Fruit fly (Drosophila melanogaster): ENCODE data around the gene Rala.

Rala gene

DNA sequence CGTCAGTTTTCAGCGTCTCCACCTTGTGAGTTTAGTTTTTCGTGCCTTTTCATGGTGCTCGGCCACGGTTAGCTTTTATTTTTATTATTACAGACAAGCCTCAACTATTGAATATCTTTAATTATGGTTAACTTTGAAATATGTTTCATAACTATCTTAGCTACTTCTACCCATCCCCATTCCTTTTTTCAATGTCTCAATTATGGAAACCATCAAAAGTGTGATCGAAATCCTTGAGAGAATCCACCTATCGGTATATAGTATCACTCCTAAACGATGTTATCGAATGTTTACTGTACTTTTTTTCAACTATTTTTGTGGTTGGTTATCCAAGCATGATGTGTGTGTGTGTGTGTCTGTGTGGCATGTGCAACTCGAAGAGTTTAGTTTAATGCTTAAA, 5.4 kb downstream of the Rala start (continued):
- peak; percentile 38 for TF ChIP-seq CG2712 (tag; optimal IDR thresholded peaks at IDR 0.05)
- TF ChIP-seq HmgD (GFP tag; optimal IDR thresholded peaks at IDR 0.05): no peak
- peak; percentile 51 for TF ChIP-seq CG7556 (GFP tag; optimal IDR thresholded peaks at IDR 0.05)
- peak; percentile 75 for TF ChIP-seq Drgx (GFP tag; IDR thresholded peaks at IDR 0.05)
- TF ChIP-seq Taf1 (GFP tag; IDR thresholded peaks at IDR 0.05): no peak
- no peak for TF ChIP-seq Rx (GFP tag; IDR thresholded peaks at IDR 0.05)
- no peak for TF ChIP-seq odd (GFP tag; optimal IDR thresholded peaks at IDR 0.05)
- TF ChIP-seq Ptx1 (GFP tag; IDR thresholded peaks at IDR 0.05): no peak
- TF ChIP-seq ERR (GFP tag; optimal IDR thresholded peaks at IDR 0.05): no peak
- peak; percentile 36 for TF ChIP-seq az2 (GFP tag; optimal IDR thresholded peaks at IDR 0.05)
- no peak for TF ChIP-seq TFAM (GFP tag; optimal IDR thresholded peaks at IDR 0.05)
- peak; percentile 57; the same call in 2 of the 3 replicates for TF ChIP-seq dysf (GFP tag; IDR thresholded peaks at IDR 0.05)
- no peak for TF ChIP-seq salm (tag; optimal IDR thresholded peaks at IDR 0.05)
- peak; percentile 16 for TF ChIP-seq CG3407 (GFP tag; optimal IDR thresholded peaks at IDR 0.05)
- no peak for TF ChIP-seq Jarid2 (GFP tag; optimal IDR thresholded peaks at IDR 0.05)
- TF ChIP-seq mam (GFP tag; optimal IDR thresholded peaks at IDR 0.05): peak; percentile 18
- no peak for TF ChIP-seq sqz (GFP tag; optimal IDR thresholded peaks at IDR 0.05)
- TF ChIP-seq CG5953 (GFP tag; IDR thresholded peaks at IDR 0.05): no peak
- peak; percentile 51 for TF ChIP-seq CG10543 (GFP tag; optimal IDR thresholded peaks at IDR 0.05)
- TF ChIP-seq NK7.1 (GFP tag; optimal IDR thresholded peaks at IDR 0.05): no peak
- no peak for TF ChIP-seq CG17829 (tag; optimal IDR thresholded peaks at IDR 0.05)
- TF ChIP-seq CG30431 (GFP tag; optimal IDR thresholded peaks at IDR 0.05): no peak
- TF ChIP-seq kah (GFP tag; optimal IDR thresholded peaks at IDR 0.05): no peak
- TF ChIP-seq chinmo (GFP tag; IDR thresholded peaks at IDR 0.05; ENCODE audit: partially characterized antibody): no peak
- TF ChIP-seq hbn (GFP tag; IDR thresholded peaks at IDR 0.05; ENCODE audit: partially characterized antibody): no peak
- no peak for TF ChIP-seq BtbVII (GFP tag; optimal IDR thresholded peaks at IDR 0.05)
- TF ChIP-seq CG32532 (GFP tag; IDR thresholded peaks at IDR 0.05): peak; percentile 48; the same call in 1 of the 2 replicates
- TF ChIP-seq Trl (optimal IDR thresholded peaks at IDR 0.05): no peak
- peak; percentile 1 for TF ChIP-seq Trl (GFP tag; optimal IDR thresholded peaks at IDR 0.05)
- TF ChIP-seq CG4730 (GFP tag; IDR thresholded peaks at IDR 0.05): 0 out of 2 replicates have a peak, but pooled peaks have one; percentile 14
- TF ChIP-seq sr (GFP tag; IDR thresholded peaks at IDR 0.05): no peak
- TF ChIP-seq hth (optimal IDR thresholded peaks at IDR 0.05): no peak
- no peak for TF ChIP-seq vfl (GFP tag; optimal IDR thresholded peaks at IDR 0.05)
- TF ChIP-seq trem (tag; optimal IDR thresholded peaks at IDR 0.05): no peak
- TF ChIP-seq CG9932 (GFP tag; IDR thresholded peaks at IDR 0.05): no peak; the same call in 1 of the 2 replicates
- TF ChIP-seq kni (GFP tag; optimal IDR thresholded peaks at IDR 0.05): no peak
- no peak for TF ChIP-seq ranshi (GFP tag; IDR thresholded peaks at IDR 0.05)
- TF ChIP-seq CG32767 (GFP tag; IDR thresholded peaks at IDR 0.05): no peak
- TF ChIP-seq Asciz (GFP tag; optimal IDR thresholded peaks at IDR 0.05): no peak
- no peak for TF ChIP-seq Aef1 (GFP tag; IDR thresholded peaks at IDR 0.05)
- no peak for TF ChIP-seq CG3163 (GFP tag; optimal IDR thresholded peaks at IDR 0.05)
- TF ChIP-seq CG18619 (GFP tag; optimal IDR thresholded peaks at IDR 0.05): peak; percentile 23
- peak; percentile 59 for TF ChIP-seq PHDP (tag; optimal IDR thresholded peaks at IDR 0.05)
- no peak for TF ChIP-seq Atf-2 (GFP tag; optimal IDR thresholded peaks at IDR 0.05)
- TF ChIP-seq Hr51 (GFP tag; optimal IDR thresholded peaks at IDR 0.05): peak in 1 of 2 experiments; percentile 69
- TF ChIP-seq Tbp (GFP tag; optimal IDR thresholded peaks at IDR 0.05): no peak
- no peak for TF ChIP-seq Hmx (GFP tag; optimal IDR thresholded peaks at IDR 0.05)
- peak; percentile 54 for TF ChIP-seq CG1603 (tag; optimal IDR thresholded peaks at IDR 0.05)
- no peak for TF ChIP-seq disco-r (GFP tag; optimal IDR thresholded peaks at IDR 0.05)
- TF ChIP-seq CG10565 (GFP tag; optimal IDR thresholded peaks at IDR 0.05): no peak
- no peak for TF ChIP-seq lbe (GFP tag; optimal IDR thresholded peaks at IDR 0.05)
- peak; percentile 55 for TF ChIP-seq lab (GFP tag; optimal IDR thresholded peaks at IDR 0.05)
